Worm (Caenorhabditis elegans) whole organism, L4/young adult: ENCODE results near the gene C55B6.1.

Experiments used
- W03F9.2 ChIP-seq: fragments of 150-350 bp; optimal IDR thresholded peaks from 2 replicates; lab custom pipeline; 2014; ENCODE audit warnings: missing biosample characterization, missing genetic modification characterization
- dao-5 ChIP-seq: sonication (generic microtip); optimal IDR thresholded peaks from 2 replicates; lab custom pipeline; 2016; ENCODE audit warnings: missing genotype, missing genetic modification characterization, moderate library complexity, missing compliant biosample characterization
- him-1 ChIP-seq: sonication (generic microtip); optimal IDR thresholded peaks from 2 replicates; lab custom pipeline; 2016; ENCODE audit warnings: missing genotype, missing genetic modification reagents, missing genetic modification characterization, missing compliant biosample characterization

The C55B6.1 gene

DNA sequence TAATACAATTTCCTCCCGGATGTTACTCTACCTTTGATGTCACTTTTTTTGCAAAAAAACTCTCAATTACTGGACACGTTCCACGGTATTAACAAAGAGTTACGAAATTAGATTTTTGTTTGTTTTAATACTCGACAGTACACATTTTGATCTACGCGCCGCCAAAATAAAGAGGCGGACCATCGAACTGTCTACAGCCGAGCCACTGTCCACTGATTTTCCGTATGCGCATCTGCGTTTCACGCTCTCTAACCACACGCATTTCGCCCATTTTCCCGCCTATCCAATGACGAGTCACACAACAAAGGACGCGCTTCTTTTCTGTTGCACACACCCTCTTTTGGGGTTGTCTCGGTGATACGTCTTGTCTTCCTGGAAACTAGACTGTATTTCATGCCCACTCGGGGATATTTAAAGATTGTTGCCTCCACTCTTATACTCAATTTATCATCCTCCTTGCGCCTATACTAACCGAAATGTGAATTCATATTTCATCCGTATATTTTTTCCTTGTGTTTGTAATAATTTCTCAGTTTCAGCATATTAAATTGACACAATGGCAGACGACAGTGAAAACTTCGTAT lies at the start of gene C55B6.1:
C55B6.1 (plus strand) TSS at position 534 of the 584 bp plus-strand sequence.
- TF ChIP-seq W03F9.2 (tag; lab: Kevin White, UChicago) (no peak), him-1 (no peak), dao-5 (tag; lab: Kevin White, UChicago) (no peak)

DNA sequence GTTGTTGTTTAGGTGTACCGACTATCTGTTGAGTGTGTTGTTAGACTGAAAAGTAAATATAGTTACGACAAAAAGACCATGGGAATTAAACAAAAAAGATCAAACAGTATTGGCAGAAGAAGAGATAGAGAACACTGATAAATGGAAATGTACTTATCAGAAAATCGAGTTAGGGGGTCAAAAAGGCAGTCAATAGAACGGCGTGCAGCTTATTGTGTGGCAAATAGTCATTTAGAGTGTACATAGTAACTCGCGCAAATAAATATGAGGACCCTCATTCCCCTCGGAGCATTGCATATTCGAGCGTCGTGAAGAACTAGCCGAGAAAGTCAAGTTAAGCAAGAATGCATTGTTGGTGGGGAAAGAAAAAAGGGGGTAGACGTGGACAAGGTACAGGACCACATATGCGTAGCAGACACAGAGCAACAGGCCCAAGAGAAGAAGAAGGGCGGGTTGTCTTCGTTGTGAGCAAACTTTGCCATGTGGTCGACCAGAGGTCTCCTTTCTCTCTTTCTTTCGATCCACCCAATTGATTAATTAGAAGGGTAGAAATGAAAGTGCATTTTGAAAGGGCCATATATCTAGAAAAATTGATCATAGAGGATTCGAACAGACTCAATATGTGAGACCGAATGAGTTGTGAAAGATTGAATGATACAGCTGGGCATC lies 48.8 kb upstream of the C55B6.1 start, which contains the start of gene lam-2:
lam-2 (minus strand) TSS at position 51 of the 669 bp plus-strand sequence.
- TF ChIP-seq W03F9.2 (tag; lab: Kevin White, UChicago) (no peak), him-1 (no peak), dao-5 (tag; lab: Kevin White, UChicago) (no peak)

ce11 chrX:7151976-7152528 lies 48.1 kb upstream of the C55B6.1 start:
- no peak for TF ChIP-seq W03F9.2 (tag; lab: Kevin White, UChicago)
- no peak for TF ChIP-seq him-1
- TF ChIP-seq dao-5 (tag; lab: Kevin White, UChicago), result no peak

DNA sequence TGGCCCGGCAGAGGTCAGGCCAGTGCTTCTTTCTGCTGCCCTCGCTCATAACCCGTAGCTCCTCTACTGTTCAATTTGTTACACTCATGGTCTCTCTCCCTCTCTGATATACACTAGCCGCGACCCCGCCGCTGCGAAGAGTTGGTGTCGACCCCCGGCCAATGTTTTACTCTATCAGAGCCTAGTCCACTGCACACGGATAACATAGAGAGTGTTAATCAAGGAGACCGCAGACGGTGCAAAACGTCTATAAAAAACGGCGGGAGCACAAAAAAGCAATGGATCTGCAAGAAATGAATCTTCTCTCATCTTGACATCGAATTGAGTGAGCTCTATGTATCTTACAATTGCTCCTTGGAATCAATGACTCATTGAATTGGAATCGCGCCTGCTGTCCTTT lies 46.7 kb upstream of the C55B6.1 start:
- TF ChIP-seq him-1, result no peak
- TF ChIP-seq W03F9.2 (tag; lab: Kevin White, UChicago), result no peak
- no peak for TF ChIP-seq dao-5 (tag; lab: Kevin White, UChicago)

DNA sequence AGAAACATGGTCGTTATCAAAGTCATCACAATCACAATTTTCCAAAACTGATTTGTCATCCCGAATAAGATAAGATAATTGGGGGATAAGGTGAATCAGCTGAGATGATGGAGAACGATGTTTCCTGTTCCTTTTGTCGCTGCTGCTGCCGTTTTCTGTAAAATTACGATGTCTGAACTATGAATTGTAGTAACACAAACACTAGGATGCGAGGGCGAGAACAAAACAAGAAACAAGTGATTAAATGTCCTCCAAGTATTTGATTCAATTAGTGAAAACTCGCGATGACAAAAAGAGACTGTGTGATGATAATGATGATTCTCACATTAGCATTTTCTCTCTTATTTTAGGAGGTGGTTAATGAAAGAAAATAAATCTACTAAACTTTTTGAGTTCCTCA lies 44.3 kb upstream of the C55B6.1 start, which contains the start of gene C54D1.7:
C54D1.7 (minus strand) TSS at position 157 of the 400 bp plus-strand sequence.
- no peak for TF ChIP-seq W03F9.2 (tag; lab: Kevin White, UChicago)
- no peak for TF ChIP-seq dao-5 (tag; lab: Kevin White, UChicago)
- no peak for TF ChIP-seq him-1

ce11 chrX:7157483-7157882 lies 42.7 kb upstream of the C55B6.1 start:
- TF ChIP-seq him-1, result no peak
- no peak for TF ChIP-seq dao-5 (tag; lab: Kevin White, UChicago)

- no peak for TF ChIP-seq him-1
- no peak for TF ChIP-seq W03F9.2 (tag; lab: Kevin White, UChicago)
- no peak for TF ChIP-seq dao-5 (tag; lab: Kevin White, UChicago)
These were observed 41.4 kb upstream of the C55B6.1 start, which contains the start of gene pgp-10 for ce11 chrX:7158736-7159135. Gene pgp-10 (plus strand): TSS chrX:7159036.

DNA sequence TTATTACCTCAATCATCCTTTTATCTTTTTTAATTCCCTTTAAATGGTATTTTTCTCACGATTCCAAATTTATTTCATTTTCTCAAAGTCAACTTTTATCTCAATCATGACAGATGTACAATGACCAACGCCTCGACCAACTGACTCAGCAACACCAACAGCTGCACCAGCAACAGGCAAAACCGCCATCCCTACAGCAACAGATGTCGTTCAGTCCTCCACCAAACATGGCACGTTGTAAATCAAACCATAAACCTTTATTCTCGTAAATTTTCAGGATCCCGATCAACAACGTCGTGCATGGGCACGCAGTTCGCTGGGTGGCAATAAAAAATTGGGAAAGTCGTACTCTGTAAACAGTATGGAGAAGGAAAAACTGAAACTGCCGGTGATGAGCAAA lies 37.4 kb upstream of the C55B6.1 start:
- no peak for TF ChIP-seq W03F9.2 (tag; lab: Kevin White, UChicago)
- TF ChIP-seq dao-5 (tag; lab: Kevin White, UChicago), result no peak
- no peak for TF ChIP-seq him-1

- TF ChIP-seq him-1 (no peak), W03F9.2 (tag; lab: Kevin White, UChicago) (no peak), dao-5 (tag; lab: Kevin White, UChicago) (no peak)
These were observed 29.4 kb upstream of the C55B6.1 start, which contains the start of gene bar-1 for ce11 chrX:7170575-7171297. Gene bar-1 (minus strand): TSS chrX:7170625.

- TF ChIP-seq him-1 (no peak), dao-5 (tag; lab: Kevin White, UChicago) (no peak), W03F9.2 (tag; lab: Kevin White, UChicago) (no peak)
These were observed 24.8 kb upstream of the C55B6.1 start for ce11 chrX:7175389-7175788.

DNA sequence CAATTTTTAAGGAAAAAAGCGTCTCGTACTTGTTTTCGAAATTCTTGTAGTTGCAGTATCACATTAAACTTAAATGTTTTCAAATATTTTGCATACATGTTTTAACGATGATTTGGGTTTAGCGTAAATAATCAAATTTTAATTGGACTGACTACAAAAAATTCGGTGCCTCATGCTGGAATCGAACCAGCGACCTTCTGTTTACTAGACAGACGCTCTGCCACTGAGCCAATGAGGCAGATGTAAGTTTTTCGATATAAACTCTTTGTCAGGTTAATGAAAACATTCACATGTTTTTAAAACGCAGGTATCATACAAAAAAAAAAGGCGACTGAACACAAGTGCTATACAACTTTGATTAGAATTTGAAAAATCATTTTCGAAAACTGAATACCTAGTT lies 23.3 kb upstream of the C55B6.1 start:
- TF ChIP-seq W03F9.2 (tag; lab: Kevin White, UChicago) (no peak), dao-5 (tag; lab: Kevin White, UChicago) (no peak), him-1 (no peak)

DNA sequence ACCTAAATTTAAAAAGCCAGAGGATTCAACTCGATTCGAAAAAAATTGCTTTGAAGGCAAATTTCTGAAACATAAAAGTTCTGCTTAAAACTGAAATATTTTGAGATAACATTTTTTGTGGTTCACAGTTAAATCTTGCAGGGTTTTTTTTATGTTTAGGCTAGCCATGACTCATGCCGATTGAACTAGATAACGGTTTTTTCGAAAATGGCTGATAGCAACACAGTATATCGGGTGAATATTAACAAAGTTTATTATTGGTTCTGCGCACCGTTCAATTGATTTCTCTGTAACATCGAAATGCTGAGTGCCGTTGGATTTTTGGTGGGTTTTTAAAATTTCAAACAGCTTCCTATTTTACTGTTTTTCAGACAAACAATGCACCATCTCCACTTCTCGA lies 22.8 kb upstream of the C55B6.1 start, which contains the start of gene F43E12.1:
F43E12.1 (plus strand) TSS at position 301 of the 400 bp plus-strand sequence.
- TF ChIP-seq dao-5 (tag; lab: Kevin White, UChicago), result no peak
- no peak for TF ChIP-seq W03F9.2 (tag; lab: Kevin White, UChicago)
- TF ChIP-seq him-1, result no peak

DNA sequence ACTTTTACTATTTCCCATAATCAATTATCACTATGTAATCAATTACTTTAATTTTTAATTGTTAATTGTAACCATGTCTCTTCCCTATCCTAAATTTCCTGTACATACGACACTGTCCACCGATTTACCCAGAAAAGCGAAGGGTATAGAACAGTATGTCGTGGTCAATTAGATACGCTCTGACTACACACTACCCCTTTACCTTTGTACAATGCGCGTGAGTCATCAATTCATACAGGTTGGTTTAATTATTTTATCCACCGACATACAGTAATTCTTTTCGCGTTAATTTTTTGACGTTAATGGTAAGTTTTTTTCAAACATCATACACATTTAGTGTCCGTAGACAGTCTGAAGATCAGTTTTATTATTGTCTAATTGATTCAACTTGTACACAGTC lies 18.5 kb upstream of the C55B6.1 start:
- TF ChIP-seq dao-5 (tag; lab: Kevin White, UChicago), result no peak
- peak; percentile 83 for TF ChIP-seq W03F9.2 (tag; lab: Kevin White, UChicago)
- no peak for TF ChIP-seq him-1
